Fruit fly (Drosophila melanogaster): Measurements from ENCODE around the gene bves.

bves gene

dm6 chrX:21053849-21054581 is at the start of gene bves, which contains the start of gene Stt3A (continued):
- peak; percentile 99 for TF ChIP-seq Smox (GFP tag; optimal IDR thresholded peaks at IDR 0.05)
- peak; percentile 99 for TF ChIP-seq CG6276 (GFP tag; optimal IDR thresholded peaks at IDR 0.05)
- peak; percentile 97 for TF ChIP-seq fkh (GFP tag; optimal IDR thresholded peaks at IDR 0.05)
- peak; percentile 98 for TF ChIP-seq CG7368 (GFP tag; optimal IDR thresholded peaks at IDR 0.05)
- TF ChIP-seq acj6 (GFP tag; optimal IDR thresholded peaks at IDR 0.05) = peak; percentile 98
- peak; percentile 98 for TF ChIP-seq eg (GFP tag; IDR thresholded peaks at IDR 0.05)
- TF ChIP-seq CG32006 (GFP tag; optimal IDR thresholded peaks at IDR 0.05) = peak; percentile 98
- TF ChIP-seq CG6854 (GFP tag; optimal IDR thresholded peaks at IDR 0.05) = peak; percentile 98
- peak; percentile 99 for TF ChIP-seq CG6792 (GFP tag; optimal IDR thresholded peaks at IDR 0.05)
- peak; percentile 93 for TF ChIP-seq CG11902 (GFP tag; optimal IDR thresholded peaks at IDR 0.05)

dm6 chrX:21010541-21010940 is 43.2 kb upstream of the bves start:
- TF ChIP-seq Lpt (GFP tag; optimal IDR thresholded peaks at IDR 0.05) (no peak), esn (GFP tag; optimal IDR thresholded peaks at IDR 0.05) (no peak), salr (GFP tag; optimal IDR thresholded peaks at IDR 0.05) (no peak), CG8119 (GFP tag; IDR thresholded peaks at IDR 0.05) (peak; percentile 38; the same call in 1 of the 3 replicates), CG1621 (tag; optimal IDR thresholded peaks at IDR 0.05) (no peak), net (GFP tag; optimal IDR thresholded peaks at IDR 0.05) (no peak), fd85E (GFP tag; optimal IDR thresholded peaks at IDR 0.05) (no peak), CG6792 (GFP tag; optimal IDR thresholded peaks at IDR 0.05) (no peak), lz (GFP tag; optimal IDR thresholded peaks at IDR 0.05) (no peak), CG6808 (GFP tag; optimal IDR thresholded peaks at IDR 0.05) (no peak), CG34406 (GFP tag; optimal IDR thresholded peaks at IDR 0.05) (peak; percentile 8), dsx (GFP tag; optimal IDR thresholded peaks at IDR 0.05; ENCODE audit: poor library complexity, severe bottlenecking) (no peak), CG8319 (GFP tag; optimal IDR thresholded peaks at IDR 0.05) (no peak), ss (GFP tag; optimal IDR thresholded peaks at IDR 0.05) (peak in 1 of 2 experiments; percentile 31), svp (GFP tag) (peak; percentile 29), CG15336 (GFP tag; IDR thresholded peaks at IDR 0.05) (no peak; the same call in 1 of the 2 replicates), CG10631 (GFP tag; optimal IDR thresholded peaks at IDR 0.05) (peak; percentile 40), dac (GFP tag; optimal IDR thresholded peaks at IDR 0.05) (no peak), CG9139 (GFP tag; optimal IDR thresholded peaks at IDR 0.05) (no peak), OdsH (GFP tag; optimal IDR thresholded peaks at IDR 0.05) (peak; percentile 18), CG7368 (GFP tag; optimal IDR thresholded peaks at IDR 0.05) (no peak), CG6854 (GFP tag; optimal IDR thresholded peaks at IDR 0.05) (no peak), Eip78C (GFP tag) (no peak), Eip75B (GFP tag; optimal IDR thresholded peaks at IDR 0.05) (peak; percentile 22), CG31627 (GFP tag; optimal IDR thresholded peaks at IDR 0.05) (no peak), Gug (GFP tag; IDR thresholded peaks at IDR 0.05) (no peak), achi (GFP tag; optimal IDR thresholded peaks at IDR 0.05) (peak; percentile 10), fd59A (GFP tag; optimal IDR thresholded peaks at IDR 0.05) (no peak), CG32006 (GFP tag; optimal IDR thresholded peaks at IDR 0.05) (peak; percentile 57), acj6 (GFP tag; optimal IDR thresholded peaks at IDR 0.05) (peak; percentile 9), fkh (GFP tag; optimal IDR thresholded peaks at IDR 0.05) (no peak), CG8632 (GFP tag; optimal IDR thresholded peaks at IDR 0.05) (no peak), Hr38 (GFP tag; optimal IDR thresholded peaks at IDR 0.05) (no peak), Hr4 (GFP tag; optimal IDR thresholded peaks at IDR 0.05) (peak; percentile 37), cyc (GFP tag; optimal IDR thresholded peaks at IDR 0.05) (peak; percentile 13), Sox14 (GFP tag; optimal IDR thresholded peaks at IDR 0.05) (no peak), Hr39 (GFP tag; optimal IDR thresholded peaks at IDR 0.05) (no peak), topi (GFP tag; optimal IDR thresholded peaks at IDR 0.05) (no peak), Ets96B (tag; optimal IDR thresholded peaks at IDR 0.05) (peak; percentile 30), CG3919 (GFP tag; optimal IDR thresholded peaks at IDR 0.05) (peak; percentile 45), CG6276 (GFP tag; optimal IDR thresholded peaks at IDR 0.05) (peak; percentile 34), eg (GFP tag; IDR thresholded peaks at IDR 0.05) (no peak), CG11902 (GFP tag; optimal IDR thresholded peaks at IDR 0.05) (no peak), pdm3 (GFP tag; optimal IDR thresholded peaks at IDR 0.05) (peak; percentile 30), Sox102F (GFP tag; optimal IDR thresholded peaks at IDR 0.05) (no peak), Smox (GFP tag; optimal IDR thresholded peaks at IDR 0.05) (no peak), CG11294 (GFP tag; IDR thresholded peaks at IDR 0.05) (no peak), CG3032 (tag; optimal IDR thresholded peaks at IDR 0.05) (no peak)

Data from whole organism, prepupa.